Worm (Caenorhabditis elegans) whole organism, young adult: Measurements from ENCODE around the gene srw-1.

Experiments used
- B0019.2 ChIP-seq: fragments of 200-800 bp; sonication (Bioruptor generic); conservative IDR thresholded peaks from 2 replicates; pipeline ENCODE4 v1.3.6; 2022; ENCODE audit warnings: missing genetic modification reagents, missing genetic modification characterization, missing compliant biosample characterization
- B0035.1 ChIP-seq: sonication (generic microtip); optimal IDR thresholded peaks from 2 replicates; lab custom pipeline; 2016; ENCODE audit warnings: missing genetic modification characterization, mild to moderate bottlenecking, missing compliant biosample characterization, missing genotype, missing genetic modification reagents
- B0261.1 ChIP-seq: sonication (generic microtip); optimal IDR thresholded peaks from 2 replicates; lab custom pipeline; 2016; ENCODE audit warnings: mild to moderate bottlenecking, missing genetic modification characterization, moderate library complexity, missing compliant biosample characterization
- B0336.3 ChIP-seq: fragments of 200-800 bp; sonication (Bioruptor generic); IDR thresholded peaks from 2 replicates; pipeline ENCODE4 v1.3.6; 2022; ENCODE audit warnings: missing genetic modification characterization, missing compliant biosample characterization
- C17E4.6 ChIP-seq: fragments of 200-800 bp; sonication (Bioruptor generic); IDR thresholded peaks from 2 replicates; pipeline ENCODE4 v1.3.6; 2022; ENCODE audit warnings: missing genetic modification reagents, missing genetic modification characterization, missing compliant biosample characterization
- F23B12.7 ChIP-seq: sonication (generic microtip); optimal IDR thresholded peaks from 2 replicates; lab custom pipeline; 2017; ENCODE audit warnings: missing genetic modification characterization, mild to moderate bottlenecking, missing compliant biosample characterization, antibody characterized with exemption, moderate library complexity; ENCODE audit not compliant: insufficient read depth
- F57A8.1 ChIP-seq: fragments of 200-800 bp; sonication (Bioruptor generic); optimal IDR thresholded peaks from 2 replicates; lab custom pipeline; 2018; ENCODE audit warnings: mild to moderate bottlenecking, missing genetic modification characterization, moderate library complexity, missing compliant biosample characterization
- K11D2.4 ChIP-seq: fragments of 200-800 bp; sonication (Bioruptor generic); IDR thresholded peaks from 2 replicates; pipeline ENCODE4 v1.3.6; 2022; ENCODE audit warnings: missing genetic modification reagents, missing genetic modification characterization, missing compliant biosample characterization
- K12H6.12 ChIP-seq: fragments of 200-800 bp; sonication (Bioruptor generic); optimal IDR thresholded peaks from 2 replicates; lab custom pipeline; 2018; ENCODE audit warnings: mild to moderate bottlenecking, missing genetic modification characterization, missing compliant biosample characterization
- T07F8.4 ChIP-seq: sonication (generic microtip); optimal IDR thresholded peaks from 2 replicates; lab custom pipeline; 2016; ENCODE audit warnings: mild to moderate bottlenecking, missing genetic modification characterization, moderate library complexity, missing compliant biosample characterization
- Y53G8AR.9 ChIP-seq: fragments of 200-800 bp; sonication (Bioruptor generic); conservative IDR thresholded peaks from 2 replicates; pipeline ENCODE4 v1.3.6; 2022; ENCODE audit warnings: missing genetic modification reagents, missing genetic modification characterization, missing compliant biosample characterization
- aptf-2 ChIP-seq: fragments of 200-800 bp; sonication (Bioruptor generic); conservative IDR thresholded peaks from 2 replicates; pipeline ENCODE4 v1.3.6; 2022; ENCODE audit warnings: missing genetic modification reagents, missing genetic modification characterization, missing compliant biosample characterization
- aptf-3 ChIP-seq: fragments of 200-800 bp; sonication (Bioruptor generic); IDR thresholded peaks from 2 replicates; pipeline ENCODE4 v1.3.6; 2022; ENCODE audit warnings: missing genetic modification characterization, missing compliant biosample characterization
- atf-7 ChIP-seq: sonication (generic microtip); optimal IDR thresholded peaks from 2 replicates; lab custom pipeline; 2017; ENCODE audit warnings: mild to moderate bottlenecking, missing genetic modification characterization, missing compliant biosample characterization
- bed-1 ChIP-seq: fragments of 200-800 bp; sonication (Bioruptor generic); IDR thresholded peaks from 2 replicates; pipeline ENCODE4 v1.3.6; 2022; ENCODE audit warnings: missing genetic modification reagents, missing genetic modification characterization, missing compliant biosample characterization
- cebp-2 ChIP-seq: fragments of 200-800 bp; sonication (Bioruptor generic); IDR thresholded peaks from 2 replicates; pipeline ENCODE4 v1.3.6; 2022; ENCODE audit warnings: missing genetic modification characterization, missing compliant biosample characterization
- ceh-100 ChIP-seq: fragments of 200-800 bp; sonication (Bioruptor generic); IDR thresholded peaks from 2 replicates; pipeline ENCODE4 v1.3.6; 2022; ENCODE audit warnings: missing genetic modification reagents, missing genetic modification characterization, missing compliant biosample characterization
- ceh-40 ChIP-seq: fragments of 200-800 bp; sonication (Bioruptor generic); IDR thresholded peaks from 2 replicates; pipeline ENCODE4 v1.3.6; 2022; ENCODE audit warnings: missing genetic modification characterization, missing compliant biosample characterization
- ceh-91 ChIP-seq: fragments of 200-800 bp; sonication (Bioruptor generic); IDR thresholded peaks from 2 replicates; pipeline ENCODE4 v1.3.6; 2022; ENCODE audit warnings: missing genetic modification reagents, missing genetic modification characterization, missing compliant biosample characterization
- dox-1 ChIP-seq: fragments of 200-800 bp; sonication (Bioruptor generic); IDR thresholded peaks from 2 replicates; pipeline ENCODE4 v1.3.6; 2022; ENCODE audit warnings: missing genetic modification reagents, missing genetic modification characterization, missing compliant biosample characterization
- dpff-1 ChIP-seq: sonication (generic microtip); optimal IDR thresholded peaks from 2 replicates; lab custom pipeline; 2017; ENCODE audit warnings: mild to moderate bottlenecking, missing genetic modification characterization, missing compliant biosample characterization
- egl-18 ChIP-seq: fragments of 200-800 bp; sonication (Bioruptor generic); IDR thresholded peaks from 2 replicates; pipeline ENCODE4 v1.3.6; 2022; ENCODE audit warnings: missing genetic modification reagents, missing genetic modification characterization, missing compliant biosample characterization
- egl-44 ChIP-seq: fragments of 200-800 bp; sonication (Bioruptor generic); IDR thresholded peaks from 2 replicates; pipeline ENCODE4 v1.3.6; 2022; ENCODE audit warnings: missing genetic modification reagents, missing genetic modification characterization, missing compliant biosample characterization
- egrh-3 ChIP-seq: fragments of 200-800 bp; sonication (Bioruptor generic); IDR thresholded peaks from 2 replicates; pipeline ENCODE4 v1.3.6; 2022; ENCODE audit warnings: missing genetic modification reagents, missing genetic modification characterization, missing compliant biosample characterization
- ets-4 ChIP-seq: fragments of 200-800 bp; sonication (Bioruptor generic); optimal IDR thresholded peaks from 2 replicates; lab custom pipeline; 2018; ENCODE audit warnings: mild to moderate bottlenecking, missing genetic modification characterization, missing compliant biosample characterization
- hlh-12 ChIP-seq: sonication (generic microtip); optimal IDR thresholded peaks from 2 replicates; lab custom pipeline; 2016; ENCODE audit warnings: missing genetic modification characterization, missing compliant biosample characterization
- let-607 ChIP-seq, 2 experiments: fragments of 200-800 bp in 1 of 2; sonication (Bioruptor generic) in 1 of 2; sonication (generic microtip) in 1 of 2; optimal IDR thresholded peaks; 2 replicates each; lab custom pipeline; 2016 to 2018; ENCODE audit warnings: mild to moderate bottlenecking in 2 of 2, missing compliant biosample characterization in 2 of 2, missing genetic modification characterization in 2 of 2, moderate library complexity in 2 of 2, missing genotype in 1 of 2
- lin-35 ChIP-seq, 3 experiments: fragments of 150-350 bp in 2 of 3; sonication (generic microtip) in 1 of 3; optimal IDR thresholded peaks; 2 replicates each; lab custom pipeline; 2014 to 2018; ENCODE audit warnings: missing biosample characterization in 3 of 3, missing genetic modification characterization in 3 of 3, missing genetic modification reagents in 3 of 3
- lsl-1 ChIP-seq: fragments of 200-800 bp; sonication (Bioruptor generic); optimal IDR thresholded peaks from 2 replicates; lab custom pipeline; 2018; ENCODE audit warnings: mild to moderate bottlenecking, missing genetic modification characterization, moderate library complexity, missing compliant biosample characterization
- madf-10 ChIP-seq: sonication (generic microtip); optimal IDR thresholded peaks from 2 replicates; lab custom pipeline; 2016; ENCODE audit warnings: mild to moderate bottlenecking, missing genetic modification characterization, missing compliant biosample characterization
- madf-3 ChIP-seq: fragments of 200-800 bp; sonication (Bioruptor generic); IDR thresholded peaks from 2 replicates; pipeline ENCODE4 v1.3.6; 2022; ENCODE audit warnings: missing genetic modification reagents, missing genetic modification characterization, missing compliant biosample characterization
- madf-8 ChIP-seq: fragments of 200-800 bp; sonication (Bioruptor generic); conservative IDR thresholded peaks from 2 replicates; pipeline ENCODE4 v1.3.6; 2022; ENCODE audit warnings: missing genetic modification reagents, missing genetic modification characterization, missing compliant biosample characterization
- mcd-1 ChIP-seq: fragments of 200-800 bp; sonication (Bioruptor generic); IDR thresholded peaks from 2 replicates; pipeline ENCODE4 v1.3.6; 2022; ENCODE audit warnings: missing genetic modification reagents, missing genetic modification characterization, missing compliant biosample characterization
- mel-28 ChIP-seq: sonication (generic microtip); optimal IDR thresholded peaks from 2 replicates; lab custom pipeline; 2016; ENCODE audit warnings: borderline replicate concordance, mild to moderate bottlenecking, missing genetic modification characterization, missing compliant biosample characterization
- nfyb-1 ChIP-seq: fragments of 200-800 bp; sonication (Bioruptor generic); IDR thresholded peaks from 2 replicates; pipeline ENCODE4 v1.3.6; 2022; ENCODE audit warnings: missing genetic modification reagents, missing genetic modification characterization, missing compliant biosample characterization
- nhr-120 ChIP-seq: fragments of 200-800 bp; sonication (Bioruptor generic); IDR thresholded peaks from 2 replicates; pipeline ENCODE4 v1.3.6; 2022; ENCODE audit warnings: missing genetic modification characterization, missing compliant biosample characterization
- nhr-27 ChIP-seq: fragments of 200-800 bp; sonication (Bioruptor generic); optimal IDR thresholded peaks from 2 replicates; lab custom pipeline; 2018; ENCODE audit warnings: mild to moderate bottlenecking, missing genetic modification characterization, moderate library complexity, missing compliant biosample characterization
- nhr-80 ChIP-seq: sonication (generic microtip); optimal IDR thresholded peaks from 2 replicates; lab custom pipeline; 2016; ENCODE audit warnings: missing genetic modification characterization, missing compliant biosample characterization
- repo-1 ChIP-seq: sonication (generic microtip); optimal IDR thresholded peaks from 2 replicates; lab custom pipeline; 2017; ENCODE audit warnings: mild to moderate bottlenecking, missing genetic modification characterization, missing compliant biosample characterization
- rpc-1 ChIP-seq, 2 experiments: fragments of 150-350 bp in 1 of 2; sonication (generic microtip) in 1 of 2; optimal IDR thresholded peaks; 2 replicates each; lab custom pipeline; 2014 to 2018; ENCODE audit warnings: missing biosample characterization in 1 of 2, missing genetic modification characterization in 1 of 2, missing genetic modification reagents in 1 of 2, missing genotype in 1 of 2
- sea-2 ChIP-seq: fragments of 200-800 bp; sonication (Bioruptor generic); IDR thresholded peaks from 2 replicates; pipeline ENCODE4 v1.3.6; 2022; ENCODE audit warnings: missing genetic modification characterization, missing compliant biosample characterization
- snpc-3.4 ChIP-seq: sonication (generic microtip); optimal IDR thresholded peaks from 2 replicates; lab custom pipeline; 2017; ENCODE audit warnings: missing genetic modification characterization, mild to moderate bottlenecking, missing compliant biosample characterization, antibody characterized with exemption, moderate library complexity, missing genotype, missing genetic modification reagents
- somi-1 ChIP-seq: fragments of 200-800 bp; sonication (Bioruptor generic); optimal IDR thresholded peaks from 2 replicates; lab custom pipeline; 2018; ENCODE audit warnings: mild to moderate bottlenecking, missing genetic modification characterization, missing compliant biosample characterization
- tbp1 ChIP-seq: fragments of 200-800 bp; sonication (Bioruptor generic); optimal IDR thresholded peaks from 2 replicates; lab custom pipeline; 2018; ENCODE audit warnings: mild to moderate bottlenecking, missing genetic modification characterization, missing compliant biosample characterization
- tbx-9 ChIP-seq: sonication (generic microtip); optimal IDR thresholded peaks from 2 replicates; lab custom pipeline; 2016; ENCODE audit warnings: borderline replicate concordance, missing genetic modification characterization, inconsistent platforms, missing compliant biosample characterization
- xnd-1 ChIP-seq: sonication (generic microtip); optimal IDR thresholded peaks from 2 replicates; lab custom pipeline; 2016; ENCODE audit warnings: missing genotype, missing genetic modification reagents, missing genetic modification characterization, missing compliant biosample characterization
- zim-3 ChIP-seq: sonication (generic microtip); optimal IDR thresholded peaks from 2 replicates; lab custom pipeline; 2017; ENCODE audit warnings: mild to moderate bottlenecking, missing genetic modification characterization, moderate library complexity, missing compliant biosample characterization
- ztf-6 ChIP-seq: fragments of 200-800 bp; sonication (Bioruptor generic); IDR thresholded peaks from 2 replicates; pipeline ENCODE4 v1.3.6; 2022; ENCODE audit warnings: missing genetic modification reagents, missing genetic modification characterization, missing compliant biosample characterization

Gene srw-1

DNA sequence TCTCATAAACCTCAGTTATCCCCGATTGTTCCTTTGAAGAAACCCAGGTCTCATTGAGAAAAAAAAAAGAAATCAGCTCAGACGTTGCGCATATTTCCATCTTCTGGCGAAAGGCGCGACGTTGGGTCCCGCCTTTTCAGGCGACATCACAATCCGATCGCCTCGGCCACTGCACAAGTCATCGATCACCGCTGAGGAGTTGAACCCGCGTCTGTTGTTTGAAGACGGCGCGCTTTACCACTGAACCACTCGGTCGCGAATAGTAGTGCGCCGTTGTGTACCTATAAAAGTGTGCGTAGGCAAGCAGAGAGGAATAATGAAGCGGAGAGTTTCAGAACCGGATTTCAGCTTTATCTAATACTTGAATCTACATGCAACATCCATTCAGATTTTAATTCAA is 7.2 kb upstream of the srw-1 start, which contains the start of gene Y75B12B.11 (continued):
- TF ChIP-seq zim-3 (tag; lab: Kevin White, UChicago), result peak; percentile 98
- peak; percentile 90 for TF ChIP-seq tbx-9 (tag; lab: Kevin White, UChicago)
- peak; percentile 73 for TF ChIP-seq nhr-80 (tag; lab: Kevin White, UChicago)
- TF ChIP-seq sea-2, result 0 out of 2 replicates have a peak, but pooled peaks have one; percentile 60
- peak; percentile 95 for TF ChIP-seq atf-7 (tag; lab: Kevin White, UChicago)
- peak; percentile 97 for TF ChIP-seq nhr-27
- TF ChIP-seq tbp1 (GFP tag; lab: Kevin White, UChicago), result peak; percentile 99
- peak; percentile 95 for TF ChIP-seq Y53G8AR.9
- peak; percentile 83 for TF ChIP-seq K12H6.12 (tag; lab: Kevin White, UChicago)
- TF ChIP-seq somi-1, result peak; percentile 61
- TF ChIP-seq dox-1 (GFP tag; lab: Robert Waterston, UW), result peak; percentile 95
- TF ChIP-seq F23B12.7, result peak; percentile 89
- TF ChIP-seq cebp-2 (GFP tag; lab: Robert Waterston, UW), result peak; percentile 97
- TF ChIP-seq dpff-1 (tag; lab: Kevin White, UChicago), result peak; percentile 72
- TF ChIP-seq ceh-40 (GFP tag; lab: Robert Waterston, UW), result peak; percentile 94
- peak in 2 of 3 experiments; percentile 72 to 87 for TF ChIP-seq lin-35 (GFP tag; optimal IDR thresholded peaks at IDR 0.05; lab: Kevin White, UChicago)
- TF ChIP-seq nfyb-1 (GFP tag; lab: Robert Waterston, UW), result peak; percentile 97
- peak; percentile 85 for TF ChIP-seq ceh-100 (GFP tag; lab: Robert Waterston, UW)
- peak; percentile 61 for TF ChIP-seq xnd-1 (tag; lab: Kevin White, UChicago)
- 0 out of 2 replicates have a peak, but pooled peaks have one; percentile 75 for TF ChIP-seq ztf-6
- peak; percentile 60; the same call in 1 of the 2 replicates for TF ChIP-seq K11D2.4 (GFP tag; lab: Robert Waterston, UW)
- TF ChIP-seq ceh-91 (GFP tag; lab: Robert Waterston, UW), result peak; percentile 70
- peak; percentile 88 for TF ChIP-seq B0035.1 (tag; lab: Kevin White, UChicago)
- TF ChIP-seq madf-10 (tag; lab: Kevin White, UChicago), result peak; percentile 87
- TF ChIP-seq repo-1 (tag; lab: Kevin White, UChicago), result peak; percentile 96
- TF ChIP-seq egrh-3 (GFP tag; lab: Robert Waterston, UW), result peak; percentile 78
- peak; percentile 66 to 83 for TF ChIP-seq let-607 (tag; optimal IDR thresholded peaks at IDR 0.05; lab: Kevin White, UChicago)
- peak; percentile 85 for TF ChIP-seq snpc-3.4
- TF ChIP-seq F57A8.1, result peak; percentile 86
- TF ChIP-seq egl-44 (GFP tag; lab: Robert Waterston, UW), result peak; percentile 96
- peak; percentile 98 for TF ChIP-seq B0336.3 (GFP tag; lab: Robert Waterston, UW)
- peak; percentile 87 for TF ChIP-seq ets-4
- TF ChIP-seq bed-1 (GFP tag; lab: Robert Waterston, UW), result peak; percentile 94; the same call in 1 of the 2 replicates
- peak; percentile 73; the same call in 1 of the 2 replicates for TF ChIP-seq aptf-2 (GFP tag; lab: Robert Waterston, UW)
- TF ChIP-seq aptf-3, result peak; percentile 96
- TF ChIP-seq mel-28 (tag; lab: Kevin White, UChicago), result peak; percentile 83
- peak; percentile 86 for TF ChIP-seq C17E4.6 (GFP tag; lab: Robert Waterston, UW)
- TF ChIP-seq madf-8 (GFP tag; lab: Robert Waterston, UW), result peak; percentile 71
- peak; percentile 91 for TF ChIP-seq T07F8.4 (tag; lab: Kevin White, UChicago)
- TF ChIP-seq lsl-1 (GFP tag; lab: Kevin White, UChicago), result peak; percentile 83
- peak; percentile 88 for TF ChIP-seq madf-3 (GFP tag; lab: Robert Waterston, UW)
- TF ChIP-seq B0261.1 (tag; lab: Kevin White, UChicago), result peak; percentile 97
- peak; percentile 97 for TF ChIP-seq rpc-1 (optimal IDR thresholded peaks at IDR 0.05; lab: Kevin White, UChicago)
- peak; percentile 97 for TF ChIP-seq rpc-1 (tag; optimal IDR thresholded peaks at IDR 0.05; lab: Kevin White, UChicago)
- peak; percentile 62 for TF ChIP-seq B0019.2 (GFP tag; lab: Robert Waterston, UW)
- TF ChIP-seq egl-18 (GFP tag; lab: Robert Waterston, UW), result peak; percentile 84
- peak; percentile 80 for TF ChIP-seq hlh-12 (tag; lab: Kevin White, UChicago)
- TF ChIP-seq nhr-120 (GFP tag; lab: Robert Waterston, UW), result peak; percentile 96
- TF ChIP-seq mcd-1 (GFP tag; lab: Robert Waterston, UW), result peak; percentile 93
